Worm (Caenorhabditis elegans) whole organism, L2 larva: ENCODE data around the gene C09B8.8.
A peak's percentile ranks its signal among the peaks of the same experiment; 100 is the strongest.

Experiments
- C34F6.9 ChIP-seq: fragments of 150-350 bp; optimal IDR thresholded peaks from 2 replicates; lab custom pipeline; 2014; ENCODE audit warnings: missing biosample characterization, missing genetic modification characterization
- F13H6.1 ChIP-seq: sonication (generic microtip); optimal IDR thresholded peaks from 2 replicates; lab custom pipeline; 2016; ENCODE audit warnings: missing genetic modification characterization, missing compliant biosample characterization
- R02D3.7 ChIP-seq: fragments of 150-350 bp; optimal IDR thresholded peaks from 2 replicates; lab custom pipeline; 2014; ENCODE audit warnings: missing biosample characterization, missing genetic modification characterization
- alr-1 ChIP-seq: fragments of 150-350 bp; optimal IDR thresholded peaks from 2 replicates; lab custom pipeline; 2014; ENCODE audit warnings: missing biosample characterization, missing genetic modification characterization
- aly-2 ChIP-seq: fragments of 150-350 bp; optimal IDR thresholded peaks from 2 replicates; lab custom pipeline; 2014; ENCODE audit warnings: missing biosample characterization, missing genetic modification characterization
- ama-1 ChIP-seq: fragments of 150-350 bp; optimal IDR thresholded peaks from 2 replicates; lab custom pipeline; 2018; ENCODE audit warnings: inconsistent platforms
- ceh-16 ChIP-seq: fragments of 150-350 bp; optimal IDR thresholded peaks from 2 replicates; lab custom pipeline; 2014; ENCODE audit warnings: missing biosample characterization, missing genetic modification characterization
- ceh-82 ChIP-seq: fragments of 150-350 bp; optimal IDR thresholded peaks from 2 replicates; lab custom pipeline; 2014; ENCODE audit warnings: missing biosample characterization, missing genetic modification characterization
- crh-2 ChIP-seq: sonication (generic microtip); optimal IDR thresholded peaks from 2 replicates; lab custom pipeline; 2017; ENCODE audit warnings: missing biosample characterization, missing genetic modification characterization
- dmd-4 ChIP-seq: sonication (generic microtip); optimal IDR thresholded peaks from 2 replicates; lab custom pipeline; 2017; ENCODE audit warnings: missing biosample characterization, missing genetic modification characterization
- egl-27 ChIP-seq: sonication (generic microtip); optimal IDR thresholded peaks from 3 replicates; lab custom pipeline; 2017; ENCODE audit warnings: missing biosample characterization, missing genetic modification reagents, missing genetic modification characterization
- elt-3 ChIP-seq: sonication (generic microtip); optimal IDR thresholded peaks from 2 replicates; lab custom pipeline; 2017; ENCODE audit warnings: missing biosample characterization, missing genetic modification characterization
- fos-1 ChIP-seq: fragments of 150-350 bp; optimal IDR thresholded peaks from 2 replicates; lab custom pipeline; 2014; ENCODE audit warnings: missing biosample characterization, missing genetic modification characterization
- gmeb-1 ChIP-seq: fragments of 150-350 bp; optimal IDR thresholded peaks from 2 replicates; lab custom pipeline; 2014; ENCODE audit warnings: missing biosample characterization, missing genetic modification characterization
- lin-11 ChIP-seq: fragments of 150-350 bp; sonication (generic microtip); optimal IDR thresholded peaks from 2 replicates; lab custom pipeline; 2014; ENCODE audit warnings: missing biosample characterization, missing genetic modification characterization, inconsistent platforms, mixed read lengths
- lin-13 ChIP-seq: fragments of 150-350 bp; optimal IDR thresholded peaks from 2 replicates; lab custom pipeline; 2014; ENCODE audit warnings: missing biosample characterization, missing genetic modification reagents, missing genetic modification characterization
- lin-39 ChIP-seq: fragments of 150-350 bp; optimal IDR thresholded peaks from 2 replicates; lab custom pipeline; 2014; ENCODE audit warnings: missing biosample characterization, missing genetic modification reagents, missing genetic modification characterization
- lsy-2 ChIP-seq, 2 experiments: fragments of 150-350 bp in 1 of 2; sonication (generic microtip) in 1 of 2; optimal IDR thresholded peaks; 2 replicates each; lab custom pipeline; 2014 to 2017; ENCODE audit warnings: missing biosample characterization in 2 of 2, missing genetic modification characterization in 2 of 2
- mab-5 ChIP-seq: fragments of 150-350 bp; optimal IDR thresholded peaks from 2 replicates; lab custom pipeline; 2014; ENCODE audit warnings: missing biosample characterization, missing genetic modification characterization
- mbf-1 ChIP-seq: sonication (generic microtip); optimal IDR thresholded peaks from 2 replicates; lab custom pipeline; 2017; ENCODE audit warnings: missing biosample characterization, missing genetic modification characterization
- mdl-1 ChIP-seq, 2 experiments: fragments of 150-350 bp in 1 of 2; sonication (generic microtip) in 1 of 2; optimal IDR thresholded peaks; 2 replicates each; lab custom pipeline; 2017; ENCODE audit warnings: missing biosample characterization in 2 of 2, missing genetic modification characterization in 2 of 2
- nhr-10 ChIP-seq: sonication (generic microtip); optimal IDR thresholded peaks from 2 replicates; lab custom pipeline; 2017; ENCODE audit warnings: missing biosample characterization, missing genetic modification characterization
- nhr-11 ChIP-seq: fragments of 150-350 bp; optimal IDR thresholded peaks from 2 replicates; lab custom pipeline; 2014; ENCODE audit warnings: missing biosample characterization, missing genetic modification characterization
- nhr-12 ChIP-seq: fragments of 150-350 bp; optimal IDR thresholded peaks from 2 replicates; lab custom pipeline; 2014; ENCODE audit warnings: missing biosample characterization, missing genetic modification characterization
- nhr-129 ChIP-seq: fragments of 150-350 bp; optimal IDR thresholded peaks from 2 replicates; lab custom pipeline; 2014; ENCODE audit warnings: missing biosample characterization, missing genetic modification characterization
- nhr-21 ChIP-seq: fragments of 150-350 bp; optimal IDR thresholded peaks from 2 replicates; lab custom pipeline; 2014; ENCODE audit warnings: missing biosample characterization, missing genetic modification characterization
- nhr-23 ChIP-seq: fragments of 150-350 bp; optimal IDR thresholded peaks from 2 replicates; lab custom pipeline; 2014; ENCODE audit warnings: missing biosample characterization, missing genetic modification reagents, missing genetic modification characterization
- nhr-237 ChIP-seq: fragments of 150-350 bp; optimal IDR thresholded peaks from 2 replicates; lab custom pipeline; 2014; ENCODE audit warnings: missing biosample characterization, missing genetic modification characterization
- nhr-6 ChIP-seq: fragments of 150-350 bp; optimal IDR thresholded peaks from 2 replicates; lab custom pipeline; 2014; ENCODE audit warnings: missing biosample characterization, missing genetic modification characterization
- skn-1 ChIP-seq: sonication (generic microtip); optimal IDR thresholded peaks from 2 replicates; lab custom pipeline; 2017; ENCODE audit warnings: missing biosample characterization, missing genetic modification characterization
- sma-3 ChIP-seq: sonication (generic microtip); optimal IDR thresholded peaks from 2 replicates; lab custom pipeline; 2016; ENCODE audit warnings: missing genetic modification reagents, missing genetic modification characterization, missing compliant biosample characterization
- snpc-4 ChIP-seq: fragments of 150-350 bp; optimal IDR thresholded peaks from 2 replicates; lab custom pipeline; 2014; ENCODE audit warnings: missing biosample characterization, missing genetic modification characterization
- unc-39 ChIP-seq: fragments of 150-350 bp; optimal IDR thresholded peaks from 2 replicates; lab custom pipeline; 2014; ENCODE audit warnings: missing biosample characterization, missing genetic modification characterization
- unc-55 ChIP-seq: fragments of 150-350 bp; sonication (generic microtip); optimal IDR thresholded peaks from 3 replicates; lab custom pipeline; 2014; ENCODE audit warnings: missing biosample characterization, missing genetic modification reagents, missing genetic modification characterization
- unc-62 ChIP-seq: fragments of 150-350 bp; optimal IDR thresholded peaks from 2 replicates; lab custom pipeline; 2014; ENCODE audit warnings: missing biosample characterization, missing genetic modification reagents, missing genetic modification characterization
- zag-1 ChIP-seq: fragments of 150-350 bp; optimal IDR thresholded peaks from 2 replicates; lab custom pipeline; 2014; ENCODE audit warnings: missing biosample characterization, missing genetic modification characterization
- ztf-1 ChIP-seq: fragments of 200-800 bp; sonication (Bioruptor generic); conservative IDR thresholded peaks from 2 replicates; pipeline ENCODE4 v1.3.6; 2022; ENCODE audit warnings: missing genetic modification characterization, missing compliant biosample characterization
- ztf-11 ChIP-seq: sonication (generic microtip); optimal IDR thresholded peaks from 2 replicates; lab custom pipeline; 2017; ENCODE audit warnings: missing biosample characterization, missing genetic modification characterization
- ztf-4 ChIP-seq: fragments of 150-350 bp; optimal IDR thresholded peaks from 2 replicates; lab custom pipeline; 2014; ENCODE audit warnings: missing biosample characterization, missing genetic modification characterization

C09B8.8 gene

ce11 chrX:5985720-5986119 is 29.6 kb upstream of the C09B8.8 start:
- TF ChIP-seq nhr-11: no peak
- no peak for TF ChIP-seq lin-13
- TF ChIP-seq fos-1 (tag; lab: Kevin White, UChicago): peak; percentile 24
- no peak for TF ChIP-seq unc-62 (GFP tag; lab: Kevin White, UChicago)
- TF ChIP-seq mbf-1: no peak

- TF ChIP-seq nhr-21 (tag; lab: Kevin White, UChicago) (no peak), nhr-10 (no peak), snpc-4 (tag; lab: Kevin White, UChicago) (no peak), unc-62 (GFP tag; lab: Kevin White, UChicago) (no peak), nhr-12 (tag; lab: Kevin White, UChicago) (no peak), nhr-6 (tag; lab: Kevin White, UChicago) (no peak), ceh-82 (tag; lab: Kevin White, UChicago) (no peak), skn-1 (tag; lab: Kevin White, UChicago) (no peak)
Observed at ce11 chrX:5987910-5988309, 27.4 kb upstream of the C09B8.8 start.

ce11 chrX:5992770-5993169 is 22.5 kb upstream of the C09B8.8 start, which contains the start of gene F22F4.5:
Gene F22F4.5 (minus strand): TSS chrX:5992870.
- TF ChIP-seq F13H6.1 (tag; lab: Kevin White, UChicago) (no peak), ceh-16 (tag; lab: Kevin White, UChicago) (no peak), crh-2 (tag; lab: Kevin White, UChicago) (no peak), egl-27 (tag; lab: Kevin White, UChicago) (no peak), nhr-6 (tag; lab: Kevin White, UChicago) (no peak), gmeb-1 (tag; lab: Kevin White, UChicago) (no peak), mbf-1 (no peak), lsy-2 (tag; optimal IDR thresholded peaks at IDR 0.05; lab: Kevin White, UChicago) (no peak), unc-39 (tag; lab: Kevin White, UChicago) (no peak), nhr-237 (no peak), R02D3.7 (tag; lab: Kevin White, UChicago) (no peak), sma-3 (GFP tag; lab: Kevin White, UChicago) (no peak), nhr-11 (no peak), nhr-12 (tag; lab: Kevin White, UChicago) (no peak)
- TF ChIP-seq, all 48 proteins: peak for 0

- no peak for TF ChIP-seq nhr-21 (tag; lab: Kevin White, UChicago)
- TF ChIP-seq F13H6.1 (tag; lab: Kevin White, UChicago): no peak
- no peak for TF ChIP-seq crh-2 (tag; lab: Kevin White, UChicago)
- TF ChIP-seq ztf-11 (tag; lab: Kevin White, UChicago): no peak
- no peak for TF ChIP-seq unc-55 (GFP tag; lab: Kevin White, UChicago)
- TF ChIP-seq ama-1 (lab: Kevin White, UChicago): no peak
- no peak for TF ChIP-seq fos-1 (tag; lab: Kevin White, UChicago)
- no peak for TF ChIP-seq C34F6.9 (tag; lab: Kevin White, UChicago)
- TF ChIP-seq mab-5 (tag; lab: Kevin White, UChicago): no peak
- TF ChIP-seq, all 48 proteins: peak for 0
Observed at ce11 chrX:5994004-5994403, 21.3 kb upstream of the C09B8.8 start.

ce11 chrX:5995613-5996206 is 19.6 kb upstream of the C09B8.8 start, which contains the start of gene inx-3:
Gene inx-3 (plus strand): TSS chrX:5996156.
- TF ChIP-seq ztf-4 (no peak), C34F6.9 (tag; lab: Kevin White, UChicago) (no peak), lin-39 (tag; lab: Kevin White, UChicago) (no peak), ceh-82 (tag; lab: Kevin White, UChicago) (no peak), mbf-1 (no peak), lsy-2 (tag; optimal IDR thresholded peaks at IDR 0.05; lab: Kevin White, UChicago) (no peak), fos-1 (tag; lab: Kevin White, UChicago) (no peak), mdl-1 (tag; optimal IDR thresholded peaks at IDR 0.05; lab: Kevin White, UChicago) (no peak), elt-3 (tag; lab: Kevin White, UChicago) (no peak), lin-13 (no peak), unc-39 (tag; lab: Kevin White, UChicago) (no peak), nhr-129 (tag; lab: Kevin White, UChicago) (no peak)

ce11 chrX:5999103-5999554 is 16.2 kb upstream of the C09B8.8 start, which contains the start of gene F22F4.9:
Gene F22F4.9 (minus strand): TSS chrX:5999504.
- no peak for TF ChIP-seq nhr-23 (tag; lab: Kevin White, UChicago)
- TF ChIP-seq lin-11 (tag; lab: Kevin White, UChicago): no peak
- TF ChIP-seq skn-1 (tag; lab: Kevin White, UChicago): no peak
- no peak for TF ChIP-seq nhr-129 (tag; lab: Kevin White, UChicago)
- TF ChIP-seq ceh-16 (tag; lab: Kevin White, UChicago): no peak
- no peak for TF ChIP-seq snpc-4 (tag; lab: Kevin White, UChicago)
- no peak for TF ChIP-seq aly-2
- no peak for TF ChIP-seq dmd-4 (tag; lab: Kevin White, UChicago)
- no peak for TF ChIP-seq zag-1 (tag; lab: Kevin White, UChicago)
- no peak for TF ChIP-seq alr-1
- no peak for TF ChIP-seq sma-3 (GFP tag; lab: Kevin White, UChicago)
- no peak for TF ChIP-seq nhr-237
- no peak for TF ChIP-seq mbf-1
- TF ChIP-seq ztf-1: no peak
- TF ChIP-seq fos-1 (tag; lab: Kevin White, UChicago): no peak
- TF ChIP-seq, all 48 proteins: peak for 0
